Worm (Caenorhabditis elegans) whole organism, L1 larva: ENCODE results near the gene C12D5.4.

Experiments
- Y116A8C.19 ChIP-seq: sonication (generic microtip); optimal IDR thresholded peaks from 2 replicates; lab custom pipeline; 2016; ENCODE audit warnings: missing compliant biosample characterization, missing genetic modification characterization, borderline replicate concordance
- blmp-1 ChIP-seq: fragments of 150-350 bp; optimal IDR thresholded peaks from 2 replicates; lab custom pipeline; 2014; ENCODE audit warnings: missing biosample characterization, missing genetic modification characterization
- ceh-8 ChIP-seq: fragments of 200-800 bp; sonication (Bioruptor generic); optimal IDR thresholded peaks from 2 replicates; lab custom pipeline; 2018; ENCODE audit warnings: mild to moderate bottlenecking, missing genetic modification characterization, moderate library complexity, missing compliant biosample characterization
- ces-1 ChIP-seq: fragments of 150-350 bp; optimal IDR thresholded peaks from 2 replicates; lab custom pipeline; 2014; ENCODE audit warnings: missing biosample characterization, missing genetic modification reagents, missing genetic modification characterization
- dsc-1 ChIP-seq: sonication (generic microtip); optimal IDR thresholded peaks from 2 replicates; lab custom pipeline; 2016; ENCODE audit warnings: mild to moderate bottlenecking, missing genetic modification characterization, missing compliant biosample characterization
- efl-3 ChIP-seq: fragments of 200-800 bp; sonication (Bioruptor generic); optimal IDR thresholded peaks from 2 replicates; lab custom pipeline; 2018; ENCODE audit warnings: mild to moderate bottlenecking, missing genetic modification characterization, missing compliant biosample characterization
- egl-13 ChIP-seq: sonication (generic microtip); optimal IDR thresholded peaks from 2 replicates; lab custom pipeline; 2016; ENCODE audit warnings: missing genotype, missing genetic modification reagents, missing genetic modification characterization, missing compliant biosample characterization
- egl-27 ChIP-seq, 2 experiments: fragments of 150-350 bp in 1 of 2; sonication (generic microtip); optimal IDR thresholded peaks; 3 replicates each; lab custom pipeline; 2017 to 2018; ENCODE audit warnings: missing biosample characterization in 2 of 2, missing genetic modification characterization in 2 of 2, missing genetic modification reagents in 2 of 2
- elt-2 ChIP-seq: sonication (generic microtip); optimal IDR thresholded peaks from 2 replicates; lab custom pipeline; 2016; ENCODE audit warnings: missing genetic modification characterization, mild to moderate bottlenecking, inconsistent platforms, missing compliant biosample characterization, missing genetic modification reagents
- ets-5 ChIP-seq: fragments of 200-800 bp; sonication (Bioruptor generic); IDR thresholded peaks from 2 replicates; pipeline ENCODE4 v1.3.6; 2022; ENCODE audit warnings: missing genetic modification characterization, missing compliant biosample characterization
- fkh-8 ChIP-seq: sonication (generic microtip); optimal IDR thresholded peaks from 2 replicates; lab custom pipeline; 2016; ENCODE audit warnings: mild to moderate bottlenecking, missing genetic modification characterization, missing compliant biosample characterization
- hpl-2 ChIP-seq: fragments of 150-350 bp; optimal IDR thresholded peaks from 2 replicates; lab custom pipeline; 2014; ENCODE audit warnings: missing biosample characterization, missing genetic modification reagents, missing genetic modification characterization
- irx-1 ChIP-seq: sonication (generic microtip); optimal IDR thresholded peaks from 2 replicates; lab custom pipeline; 2016; ENCODE audit warnings: missing genetic modification characterization, missing compliant biosample characterization
- lin-15B ChIP-seq: fragments of 150-350 bp; sonication (generic microtip); optimal IDR thresholded peaks from 3 replicates; lab custom pipeline; 2014; ENCODE audit warnings: missing biosample characterization, missing genetic modification characterization
- mef-2 ChIP-seq: fragments of 150-350 bp; optimal IDR thresholded peaks from 2 replicates; lab custom pipeline; 2014; ENCODE audit warnings: missing biosample characterization, missing genetic modification characterization
- mep-1 ChIP-seq: fragments of 150-350 bp; optimal IDR thresholded peaks from 2 replicates; lab custom pipeline; 2014; ENCODE audit warnings: missing biosample characterization, missing genetic modification characterization
- nhr-11 ChIP-seq: fragments of 150-350 bp; optimal IDR thresholded peaks from 2 replicates; lab custom pipeline; 2014; ENCODE audit warnings: missing biosample characterization, missing genetic modification characterization
- nhr-12 ChIP-seq: sonication (generic microtip); optimal IDR thresholded peaks from 2 replicates; lab custom pipeline; 2017; ENCODE audit warnings: missing biosample characterization, missing genetic modification characterization
- nhr-20 ChIP-seq: sonication (generic microtip); optimal IDR thresholded peaks from 2 replicates; lab custom pipeline; 2016; ENCODE audit warnings: mild to moderate bottlenecking, missing genetic modification characterization, missing compliant biosample characterization
- nhr-71 ChIP-seq: sonication (generic microtip); optimal IDR thresholded peaks from 2 replicates; lab custom pipeline; 2016; ENCODE audit warnings: mild to moderate bottlenecking, missing genetic modification characterization, moderate library complexity, missing compliant biosample characterization
- nhr-84 ChIP-seq: sonication (generic microtip); optimal IDR thresholded peaks from 2 replicates; lab custom pipeline; 2017; ENCODE audit warnings: missing biosample characterization, missing genetic modification characterization
- nhr-85 ChIP-seq: sonication (generic microtip); peaks from one replicate; lab custom pipeline; 2016; ENCODE audit warnings: missing genetic modification characterization, inconsistent platforms, missing compliant biosample characterization
- nhr-90 ChIP-seq: sonication (generic microtip); optimal IDR thresholded peaks from 2 replicates; lab custom pipeline; 2016; ENCODE audit warnings: mild to moderate bottlenecking, missing genetic modification characterization, missing compliant biosample characterization; ENCODE audit not compliant: poor library complexity
- skn-1 ChIP-seq: fragments of 150-350 bp; optimal IDR thresholded peaks from 2 replicates; lab custom pipeline; 2014; ENCODE audit warnings: missing biosample characterization, missing genetic modification characterization
- snu-23 ChIP-seq: sonication (generic microtip); optimal IDR thresholded peaks from 2 replicates; lab custom pipeline; 2016; ENCODE audit warnings: missing genetic modification characterization, missing compliant biosample characterization
- tlp-1 ChIP-seq: fragments of 150-350 bp; optimal IDR thresholded peaks from 2 replicates; lab custom pipeline; 2014; ENCODE audit warnings: missing biosample characterization, missing genetic modification characterization
- unc-86 ChIP-seq: sonication (generic microtip); optimal IDR thresholded peaks from 2 replicates; lab custom pipeline; 2016; ENCODE audit warnings: missing genetic modification characterization, missing compliant biosample characterization
- xbp-1 ChIP-seq: sonication (generic microtip); optimal IDR thresholded peaks from 2 replicates; lab custom pipeline; 2016; ENCODE audit warnings: missing genetic modification characterization, missing compliant biosample characterization
- zip-4 ChIP-seq: fragments of 200-800 bp; sonication (Bioruptor generic); optimal IDR thresholded peaks from 2 replicates; lab custom pipeline; 2018; ENCODE audit warnings: mild to moderate bottlenecking, missing genetic modification characterization, moderate library complexity, missing compliant biosample characterization
- ztf-11 ChIP-seq, 2 experiments: sonication (generic microtip); optimal IDR thresholded peaks; 2 replicates each; lab custom pipeline; 2016 to 2017; ENCODE audit warnings: missing genetic modification characterization in 2 of 2, missing biosample characterization in 1 of 2, missing compliant biosample characterization in 1 of 2
- ztf-4 ChIP-seq: fragments of 150-350 bp; optimal IDR thresholded peaks from 2 replicates; lab custom pipeline; 2014; ENCODE audit warnings: missing biosample characterization, missing genetic modification characterization

C12D5.4 gene

ce11 chrV:7672258-7672657 is at the start of gene C12D5.4:
TSS of gene C12D5.4 (plus strand) at chrV:7672558.
- TF ChIP-seq blmp-1 (tag; lab: Kevin White, UChicago) (no peak), ztf-4 (tag; lab: Kevin White, UChicago) (no peak), zip-4 (GFP tag; lab: Kevin White, UChicago) (no peak), nhr-12 (tag; lab: Kevin White, UChicago) (no peak), nhr-90 (tag; lab: Kevin White, UChicago) (no peak), Y116A8C.19 (tag; lab: Kevin White, UChicago) (no peak), ces-1 (GFP tag; lab: Kevin White, UChicago) (no peak), xbp-1 (no peak), fkh-8 (tag; lab: Kevin White, UChicago) (no peak), snu-23 (GFP tag; lab: Kevin White, UChicago) (no peak), lin-15B (tag; lab: Kevin White, UChicago) (no peak)

ce11 chrV:7624152-7624551 is 48.2 kb upstream of the C12D5.4 start, which contains the start of gene C50E3.13:
TSS of gene C50E3.13 (minus strand) at chrV:7624252.
- TF ChIP-seq nhr-71 (tag; lab: Kevin White, UChicago) = no peak
- TF ChIP-seq ceh-8 (GFP tag; lab: Kevin White, UChicago) = no peak

- TF ChIP-seq nhr-85 (tag; lab: Kevin White, UChicago) = peak; percentile 48
- TF ChIP-seq tlp-1 = no peak
- TF ChIP-seq blmp-1 (tag; lab: Kevin White, UChicago) = peak; percentile 52
These were observed 47.7 kb upstream of the C12D5.4 start, which contains the start of gene grsp-4 for ce11 chrV:7624652-7625051. TSS of gene grsp-4 (plus strand) at chrV:7624952.

ce11 chrV:7626550-7626949 is 45.8 kb upstream of the C12D5.4 start, which contains the start of gene F07C4.6:
TSS of gene F07C4.6 (plus strand) at chrV:7626850.
- TF ChIP-seq nhr-84 (no peak), hpl-2 (no peak), mef-2 (tag; lab: Kevin White, UChicago) (no peak), dsc-1 (tag; lab: Kevin White, UChicago) (no peak), nhr-11 (tag; lab: Kevin White, UChicago) (no peak), mep-1 (tag; lab: Kevin White, UChicago) (no peak), unc-86 (tag; lab: Kevin White, UChicago) (no peak), irx-1 (tag; lab: Kevin White, UChicago) (no peak)
- TF ChIP-seq, all 84 proteins: peak for 0

ce11 chrV:7629504-7629903 is 42.9 kb upstream of the C12D5.4 start, which contains the start of gene srd-30:
TSS of gene srd-30 (plus strand) at chrV:7629804.
- TF ChIP-seq egl-13 = no peak
- TF ChIP-seq elt-2 = no peak
- TF ChIP-seq tlp-1 = no peak
- TF ChIP-seq xbp-1 = no peak
- no peak for TF ChIP-seq ceh-8 (GFP tag; lab: Kevin White, UChicago)
- no peak for TF ChIP-seq skn-1 (tag; lab: Kevin White, UChicago)
- no peak for TF ChIP-seq ets-5 (GFP tag; lab: Robert Waterston, UW)
- TF ChIP-seq ztf-11 (tag; optimal IDR thresholded peaks at IDR 0.05; lab: Kevin White, UChicago) = no peak
- no peak for TF ChIP-seq egl-27 (tag; optimal IDR thresholded peaks at IDR 0.05; lab: Kevin White, UChicago)

- TF ChIP-seq nhr-20 = no peak
- no peak for TF ChIP-seq hpl-2
- no peak for TF ChIP-seq irx-1 (tag; lab: Kevin White, UChicago)
- no peak for TF ChIP-seq ets-5 (GFP tag; lab: Robert Waterston, UW)
- TF ChIP-seq, all 84 proteins: peak for 0
These were observed 40.6 kb upstream of the C12D5.4 start, which contains the start of gene srd-25 for ce11 chrV:7631732-7632131. TSS of gene srd-25 (plus strand) at chrV:7632032.

- TF ChIP-seq efl-3 (GFP tag; lab: Kevin White, UChicago) = no peak
- no peak for TF ChIP-seq Y116A8C.19 (tag; lab: Kevin White, UChicago)
- TF ChIP-seq, all 84 proteins: peak for 0
These were observed 37.7 kb upstream of the C12D5.4 start, which contains the start of gene srd-31 for ce11 chrV:7634657-7635056. TSS of gene srd-31 (minus strand) at chrV:7634757.
